Worm (Caenorhabditis elegans): Measurements from ENCODE around the gene dsh-1.

The dsh-1 gene

ce11 chrII:5177902-5178301, 47.3 kb downstream of the dsh-1 start, which contains the start of gene C27D6.12:
Gene C27D6.12, minus strand, starts transcription at chrII:5178002.
- TF ChIP-seq lin-32 (GFP tag; optimal IDR thresholded peaks at IDR 0.05) = no peak
- TF ChIP-seq flh-1 (GFP tag; optimal IDR thresholded peaks at IDR 0.05) = no peak
- no peak for TF ChIP-seq nhr-237 (tag; optimal IDR thresholded peaks at IDR 0.05)
- no peak for TF ChIP-seq elt-3 (tag; optimal IDR thresholded peaks at IDR 0.05)
- TF ChIP-seq nhr-12 (tag; optimal IDR thresholded peaks at IDR 0.05) = no peak
- TF ChIP-seq lin-13 (tag; optimal IDR thresholded peaks at IDR 0.05) = no peak
- no peak for TF ChIP-seq cnd-1 (tag; optimal IDR thresholded peaks at IDR 0.05)
- TF ChIP-seq sptf-1 (tag; optimal IDR thresholded peaks at IDR 0.05) = no peak
- no peak for TF ChIP-seq mep-1 (tag; optimal IDR thresholded peaks at IDR 0.05)
- no peak for TF ChIP-seq ceh-43 (GFP tag; optimal IDR thresholded peaks at IDR 0.05)
- no peak for TF ChIP-seq hlh-1 (tag; optimal IDR thresholded peaks at IDR 0.05)
- no peak for TF ChIP-seq elt-1 (tag; optimal IDR thresholded peaks at IDR 0.05; ENCODE audit: borderline replicate concordance, insufficient read depth)
- no peak for TF ChIP-seq unc-62 (GFP tag; optimal IDR thresholded peaks at IDR 0.05)
- TF ChIP-seq snpc-4 (tag; optimal IDR thresholded peaks at IDR 0.05) = no peak

- TF ChIP-seq mls-2 (tag; optimal IDR thresholded peaks at IDR 0.05) (no peak), ceh-83 (GFP tag; optimal IDR thresholded peaks at IDR 0.05) (no peak), nhr-2 (tag; optimal IDR thresholded peaks at IDR 0.05) (no peak), nhr-237 (tag; optimal IDR thresholded peaks at IDR 0.05) (no peak), lsy-2 (tag; optimal IDR thresholded peaks at IDR 0.05) (no peak), hlh-1 (tag; optimal IDR thresholded peaks at IDR 0.05) (no peak), lin-32 (GFP tag; optimal IDR thresholded peaks at IDR 0.05) (no peak), cnd-1 (tag; optimal IDR thresholded peaks at IDR 0.05) (no peak), ceh-43 (GFP tag; optimal IDR thresholded peaks at IDR 0.05) (no peak)
Measured at ce11 chrII:5176934-5177333, 48.2 kb downstream of the dsh-1 start.

ce11 chrII:5174370-5174769, 50.8 kb downstream of the dsh-1 start, which contains the start of gene C27D6.3:
Gene C27D6.3, minus strand, starts transcription at chrII:5174470.
- TF ChIP-seq lsy-2 (tag; optimal IDR thresholded peaks at IDR 0.05) = no peak
- no peak for TF ChIP-seq sem-2 (GFP tag; optimal IDR thresholded peaks at IDR 0.05)
- no peak for TF ChIP-seq ceh-83 (GFP tag; optimal IDR thresholded peaks at IDR 0.05)
- no peak for TF ChIP-seq zip-8 (tag; optimal IDR thresholded peaks at IDR 0.05)
- no peak for TF ChIP-seq ceh-43 (GFP tag; optimal IDR thresholded peaks at IDR 0.05)

ce11 chrII:5172451-5172850, 52.7 kb downstream of the dsh-1 start, which contains the start of gene C27D6.1:
Gene C27D6.1, plus strand, starts transcription at chrII:5172751.
- TF ChIP-seq ceh-43 (GFP tag; optimal IDR thresholded peaks at IDR 0.05) = no peak
- TF ChIP-seq bed-3 (GFP tag; optimal IDR thresholded peaks at IDR 0.05) = no peak
- no peak for TF ChIP-seq sptf-1 (tag; optimal IDR thresholded peaks at IDR 0.05)
- no peak for TF ChIP-seq blmp-1 (tag; optimal IDR thresholded peaks at IDR 0.05)
- TF ChIP-seq elt-1 (tag; optimal IDR thresholded peaks at IDR 0.05; ENCODE audit: borderline replicate concordance, insufficient read depth) = no peak
- TF ChIP-seq lin-13 (tag; optimal IDR thresholded peaks at IDR 0.05) = no peak
- TF ChIP-seq elt-3 (tag; optimal IDR thresholded peaks at IDR 0.05) = no peak
- TF ChIP-seq unc-120 (tag; optimal IDR thresholded peaks at IDR 0.05; ENCODE audit: poor library complexity, severe bottlenecking) = no peak
- TF ChIP-seq nhr-2 (tag; optimal IDR thresholded peaks at IDR 0.05) = no peak
- TF ChIP-seq lin-32 (GFP tag; optimal IDR thresholded peaks at IDR 0.05) = no peak
- TF ChIP-seq M03D4.4 (tag; optimal IDR thresholded peaks at IDR 0.05) = no peak
- TF ChIP-seq nhr-237 (tag; optimal IDR thresholded peaks at IDR 0.05) = no peak
- TF ChIP-seq lsy-2 (tag; optimal IDR thresholded peaks at IDR 0.05) = no peak
- no peak for TF ChIP-seq drap-1 (GFP tag; optimal IDR thresholded peaks at IDR 0.05)

ce11 chrII:5171610-5172009, 53.6 kb downstream of the dsh-1 start, which contains the start of gene C27D6.15:
Gene C27D6.15, plus strand, starts transcription at chrII:5171910.
- no peak for TF ChIP-seq unc-120 (tag; optimal IDR thresholded peaks at IDR 0.05; ENCODE audit: poor library complexity, severe bottlenecking)
- no peak for TF ChIP-seq drap-1 (GFP tag; optimal IDR thresholded peaks at IDR 0.05)
- no peak for TF ChIP-seq zip-8 (tag; optimal IDR thresholded peaks at IDR 0.05)
- TF ChIP-seq bed-3 (GFP tag; optimal IDR thresholded peaks at IDR 0.05) = no peak
- TF ChIP-seq mep-1 (tag; optimal IDR thresholded peaks at IDR 0.05) = no peak
- no peak for TF ChIP-seq elt-3 (tag; optimal IDR thresholded peaks at IDR 0.05)
- TF ChIP-seq M03D4.4 (tag; optimal IDR thresholded peaks at IDR 0.05) = no peak
- no peak for TF ChIP-seq nhr-76 (tag; optimal IDR thresholded peaks at IDR 0.05)
- TF ChIP-seq nhr-12 (tag; optimal IDR thresholded peaks at IDR 0.05) = no peak

- TF ChIP-seq cnd-1 (tag; optimal IDR thresholded peaks at IDR 0.05) (no peak), pha-4 (tag; optimal IDR thresholded peaks at IDR 0.05) (no peak), ceh-39 (tag; optimal IDR thresholded peaks at IDR 0.05) (no peak), unc-39 (tag; optimal IDR thresholded peaks at IDR 0.05) (no peak), blmp-1 (tag; optimal IDR thresholded peaks at IDR 0.05) (no peak), unc-62 (GFP tag; optimal IDR thresholded peaks at IDR 0.05) (no peak), flh-1 (GFP tag; optimal IDR thresholded peaks at IDR 0.05) (no peak), lsy-2 (tag; optimal IDR thresholded peaks at IDR 0.05) (no peak), nhr-237 (tag; optimal IDR thresholded peaks at IDR 0.05) (no peak), ztf-11 (tag; optimal IDR thresholded peaks at IDR 0.05) (no peak), snpc-4 (tag; optimal IDR thresholded peaks at IDR 0.05) (no peak), mab-5 (tag; optimal IDR thresholded peaks at IDR 0.05) (no peak), nhr-2 (tag; optimal IDR thresholded peaks at IDR 0.05) (no peak), mep-1 (tag; optimal IDR thresholded peaks at IDR 0.05) (no peak), ham-2 (GFP tag; optimal IDR thresholded peaks at IDR 0.05) (no peak), ceh-83 (GFP tag; optimal IDR thresholded peaks at IDR 0.05) (no peak)
Measured at ce11 chrII:5170932-5171331, 54.3 kb downstream of the dsh-1 start, which contains the start of gene srb-1. Gene srb-1, minus strand, starts transcription at chrII:5171032.
